Fruit fly (Drosophila melanogaster): ENCODE data around the gene ymp.

ymp gene

dm6 chr3R:25646882-25647518 lies 38.1 kb upstream of the ymp start:
- TF ChIP-seq h (GFP tag; optimal IDR thresholded peaks at IDR 0.05) (peak; percentile 96), CrebA (GFP tag; optimal IDR thresholded peaks at IDR 0.05; ENCODE audit: borderline replicate concordance) (peak; percentile 25), sage (GFP tag; optimal IDR thresholded peaks at IDR 0.05) (no peak), Dif (GFP tag; optimal IDR thresholded peaks at IDR 0.05; ENCODE audit: partially characterized antibody) (peak; percentile 46), OdsH (GFP tag; optimal IDR thresholded peaks at IDR 0.05) (peak; percentile 89), lola (GFP tag; optimal IDR thresholded peaks at IDR 0.05) (no peak), Sp1 (GFP tag; optimal IDR thresholded peaks at IDR 0.05) (peak; percentile 85), Hnf4 (GFP tag; optimal IDR thresholded peaks at IDR 0.05) (peak; percentile 91), Rel (GFP tag; optimal IDR thresholded peaks at IDR 0.05) (no peak), Rel (tag; optimal IDR thresholded peaks at IDR 0.05) (peak; percentile 85), Mio (GFP tag; optimal IDR thresholded peaks at IDR 0.05) (peak; percentile 67), dmrt93B (GFP tag; optimal IDR thresholded peaks at IDR 0.05) (peak; percentile 90), woc (GFP tag; optimal IDR thresholded peaks at IDR 0.05) (peak; percentile 97), Dfd (GFP tag; optimal IDR thresholded peaks at IDR 0.05) (no peak), Jra (GFP tag; optimal IDR thresholded peaks at IDR 0.05) (peak; percentile 92), foxo (GFP tag; optimal IDR thresholded peaks at IDR 0.05) (peak in 1 of 2 experiments; percentile 96), fru (GFP tag; optimal IDR thresholded peaks at IDR 0.05) (peak; percentile 94), HLH106 (tag; optimal IDR thresholded peaks at IDR 0.05) (peak; percentile 93), Hr78 (GFP tag; optimal IDR thresholded peaks at IDR 0.05) (no peak), tai (GFP tag; optimal IDR thresholded peaks at IDR 0.05) (peak; percentile 92), brk (GFP tag; optimal IDR thresholded peaks at IDR 0.05) (no peak), pan (optimal IDR thresholded peaks at IDR 0.05) (no peak), psq (GFP tag; optimal IDR thresholded peaks at IDR 0.05) (peak; percentile 90), rgr (GFP tag; optimal IDR thresholded peaks at IDR 0.05) (peak; percentile 91), CG9705 (GFP tag; optimal IDR thresholded peaks at IDR 0.05) (peak; percentile 87), Vsx2 (GFP tag; optimal IDR thresholded peaks at IDR 0.05; ENCODE audit: partially characterized antibody) (peak; percentile 71), ey (GFP tag; optimal IDR thresholded peaks at IDR 0.05) (peak; percentile 93), jim (GFP tag; optimal IDR thresholded peaks at IDR 0.05) (peak; percentile 54), sv (GFP tag; optimal IDR thresholded peaks at IDR 0.05) (peak; percentile 87), GATAd (GFP tag; optimal IDR thresholded peaks at IDR 0.05) (peak; percentile 74), N (GFP tag; optimal IDR thresholded peaks at IDR 0.05) (peak; percentile 56), dsf (GFP tag; optimal IDR thresholded peaks at IDR 0.05; ENCODE audit: borderline replicate concordance) (peak; percentile 52), CG32264 (GFP tag; optimal IDR thresholded peaks at IDR 0.05) (peak; percentile 83), Myc (optimal IDR thresholded peaks at IDR 0.05) (peak; percentile 67), dl (GFP tag; optimal IDR thresholded peaks at IDR 0.05; ENCODE audit: insufficient read depth in 1 of 2, partially characterized antibody in 2 of 2) (peak in 1 of 2 experiments; percentile 9), br (GFP tag; optimal IDR thresholded peaks at IDR 0.05) (peak; percentile 94), usp (GFP tag; optimal IDR thresholded peaks at IDR 0.05) (no peak), Hr83 (GFP tag; optimal IDR thresholded peaks at IDR 0.05; ENCODE audit: poor library complexity, severe bottlenecking) (peak; percentile 40), Abd-B (GFP tag; optimal IDR thresholded peaks at IDR 0.05) (no peak)

dm6 chr3R:25644172-25644571 lies 35.2 kb upstream of the ymp start:
- TF ChIP-seq CG9705 (GFP tag; optimal IDR thresholded peaks at IDR 0.05), result no peak
- TF ChIP-seq pan (optimal IDR thresholded peaks at IDR 0.05), result no peak
- TF ChIP-seq foxo (GFP tag; optimal IDR thresholded peaks at IDR 0.05), result no peak
- no peak for TF ChIP-seq Vsx2 (GFP tag; optimal IDR thresholded peaks at IDR 0.05; ENCODE audit: partially characterized antibody)
- no peak for TF ChIP-seq tai (GFP tag; optimal IDR thresholded peaks at IDR 0.05)
- TF ChIP-seq usp (GFP tag; optimal IDR thresholded peaks at IDR 0.05), result no peak

dm6 chr3R:25640463-25640862 lies 31.5 kb upstream of the ymp start:
- no peak for TF ChIP-seq Hr83 (GFP tag; optimal IDR thresholded peaks at IDR 0.05; ENCODE audit: poor library complexity, severe bottlenecking)
- TF ChIP-seq lola (GFP tag; optimal IDR thresholded peaks at IDR 0.05), result no peak
- TF ChIP-seq CG9705 (GFP tag; optimal IDR thresholded peaks at IDR 0.05), result peak; percentile 88
- peak; percentile 87 for TF ChIP-seq dmrt93B (GFP tag; optimal IDR thresholded peaks at IDR 0.05)
- TF ChIP-seq tai (GFP tag; optimal IDR thresholded peaks at IDR 0.05), result peak; percentile 84
- TF ChIP-seq Sp1 (GFP tag; optimal IDR thresholded peaks at IDR 0.05), result peak; percentile 96
- TF ChIP-seq br (GFP tag; optimal IDR thresholded peaks at IDR 0.05), result peak; percentile 95
- TF ChIP-seq h (GFP tag; optimal IDR thresholded peaks at IDR 0.05), result peak; percentile 97
- TF ChIP-seq usp (GFP tag; optimal IDR thresholded peaks at IDR 0.05), result no peak
- peak; percentile 91 for TF ChIP-seq psq (GFP tag; optimal IDR thresholded peaks at IDR 0.05)
- peak; percentile 92 for TF ChIP-seq woc (GFP tag; optimal IDR thresholded peaks at IDR 0.05)
- TF ChIP-seq jim (GFP tag; optimal IDR thresholded peaks at IDR 0.05), result no peak
- no peak for TF ChIP-seq GATAd (GFP tag; optimal IDR thresholded peaks at IDR 0.05)
- TF ChIP-seq Vsx2 (GFP tag; optimal IDR thresholded peaks at IDR 0.05; ENCODE audit: partially characterized antibody), result no peak
- TF ChIP-seq ey (GFP tag; optimal IDR thresholded peaks at IDR 0.05), result peak; percentile 91
- peak; percentile 89 for TF ChIP-seq CrebA (GFP tag; optimal IDR thresholded peaks at IDR 0.05; ENCODE audit: borderline replicate concordance)
- peak; percentile 89 for TF ChIP-seq sage (GFP tag; optimal IDR thresholded peaks at IDR 0.05)
- peak; percentile 93 for TF ChIP-seq Hnf4 (GFP tag; optimal IDR thresholded peaks at IDR 0.05)
- TF ChIP-seq Myc (optimal IDR thresholded peaks at IDR 0.05), result no peak
- no peak for TF ChIP-seq N (GFP tag; optimal IDR thresholded peaks at IDR 0.05)
- TF ChIP-seq Mio (GFP tag; optimal IDR thresholded peaks at IDR 0.05), result peak; percentile 32
- peak; percentile 58 for TF ChIP-seq dsf (GFP tag; optimal IDR thresholded peaks at IDR 0.05; ENCODE audit: borderline replicate concordance)
- TF ChIP-seq Abd-B (GFP tag; optimal IDR thresholded peaks at IDR 0.05), result no peak
- TF ChIP-seq foxo (GFP tag; optimal IDR thresholded peaks at IDR 0.05), result peak; percentile 55 to 97
- TF ChIP-seq rgr (GFP tag; optimal IDR thresholded peaks at IDR 0.05), result peak; percentile 93
- peak; percentile 88 for TF ChIP-seq Jra (GFP tag; optimal IDR thresholded peaks at IDR 0.05)
- TF ChIP-seq CG32264 (GFP tag; optimal IDR thresholded peaks at IDR 0.05), result peak; percentile 82
- TF ChIP-seq brk (GFP tag; optimal IDR thresholded peaks at IDR 0.05), result peak; percentile 93
- TF ChIP-seq fru (GFP tag; optimal IDR thresholded peaks at IDR 0.05), result peak; percentile 97
- no peak for TF ChIP-seq Dif (GFP tag; optimal IDR thresholded peaks at IDR 0.05; ENCODE audit: partially characterized antibody)
- TF ChIP-seq sv (GFP tag; optimal IDR thresholded peaks at IDR 0.05), result no peak
- TF ChIP-seq Rel (GFP tag; optimal IDR thresholded peaks at IDR 0.05), result peak; percentile 90
- TF ChIP-seq Rel (tag; optimal IDR thresholded peaks at IDR 0.05), result peak; percentile 83
- no peak for TF ChIP-seq Dfd (GFP tag; optimal IDR thresholded peaks at IDR 0.05)
